Worm (Caenorhabditis elegans): ENCODE data around the gene fbxa-210.
A peak's percentile ranks its signal among the peaks of the same experiment; 100 is the strongest.

DNA sequence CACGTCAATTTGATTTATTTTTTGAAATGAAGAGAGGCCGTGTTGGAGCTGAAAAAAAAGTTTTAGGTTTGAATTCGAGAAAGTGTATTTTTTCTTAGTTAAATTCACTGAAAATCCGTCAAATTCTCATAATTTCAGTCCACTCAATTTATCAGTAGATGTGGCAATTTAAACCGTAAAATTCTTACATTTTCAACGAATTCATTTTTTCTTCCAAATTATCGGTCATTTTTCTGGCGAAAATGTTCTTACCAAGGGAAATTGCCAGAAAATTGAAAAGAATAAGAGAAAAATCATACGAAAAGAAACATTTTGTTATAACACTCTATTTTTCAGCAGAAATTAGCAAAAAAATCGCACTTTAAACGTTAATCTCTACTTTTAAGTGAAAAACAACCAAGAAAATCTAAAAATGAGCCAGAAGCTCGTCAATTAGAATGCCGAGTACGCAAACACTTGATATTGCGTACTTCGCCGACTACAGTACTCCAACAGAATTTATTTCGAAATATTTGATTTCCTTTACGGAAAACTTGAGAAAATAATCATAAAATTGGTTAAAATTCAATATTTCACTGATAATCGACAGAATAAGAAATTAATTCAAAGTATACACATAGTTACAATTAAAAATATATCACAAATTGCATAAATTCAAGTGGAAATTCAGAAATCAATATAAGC lies 39.9 kb upstream of the fbxa-210 start, which contains the start of gene fbxa-106:
- TF ChIP-seq unc-62 (GFP tag; optimal IDR thresholded peaks at IDR 0.05) (no peak), F10E7.11 (tag; optimal IDR thresholded peaks at IDR 0.05) (no peak), Y53G8AR.9 (GFP tag; conservative IDR thresholded peaks at IDR 0.05) (0 out of 2 replicates have a peak, but pooled peaks have one; percentile 42)
